Worm (Caenorhabditis elegans): ENCODE measurements around the gene col-40.
A peak's percentile ranks its signal among the peaks of the same experiment; 100 is the strongest.

The col-40 gene

ce11 chrII:1056844-1057243, 49.9 kb downstream of the col-40 start:
- TF ChIP-seq nhr-19 (GFP tag; conservative IDR thresholded peaks at IDR 0.05) (no peak), nhr-90 (tag; optimal IDR thresholded peaks at IDR 0.05; ENCODE audit: poor library complexity) (peak; percentile 3), irx-1 (tag; optimal IDR thresholded peaks at IDR 0.05) (no peak), nhr-85 (tag) (no peak), xbp-1 (tag; optimal IDR thresholded peaks at IDR 0.05) (no peak), unc-86 (tag; optimal IDR thresholded peaks at IDR 0.05) (no peak), fkh-4 (tag; optimal IDR thresholded peaks at IDR 0.05; ENCODE audit: borderline replicate concordance) (no peak), nhr-28 (tag; optimal IDR thresholded peaks at IDR 0.05) (no peak), aha-1 (tag; optimal IDR thresholded peaks at IDR 0.05) (no peak), nhr-84 (tag; optimal IDR thresholded peaks at IDR 0.05) (no peak), C04F5.9 (tag; optimal IDR thresholded peaks at IDR 0.05) (no peak), ets-5 (GFP tag; IDR thresholded peaks at IDR 0.05) (no peak), lin-15B (tag; optimal IDR thresholded peaks at IDR 0.05) (no peak), pax-3 (tag; optimal IDR thresholded peaks at IDR 0.05) (no peak), unc-30 (tag; optimal IDR thresholded peaks at IDR 0.05) (no peak), nhr-71 (tag; optimal IDR thresholded peaks at IDR 0.05) (peak; percentile 51), lsy-2 (tag; optimal IDR thresholded peaks at IDR 0.05) (no peak), nhr-76 (tag; optimal IDR thresholded peaks at IDR 0.05) (no peak), dpl-1 (GFP tag; optimal IDR thresholded peaks at IDR 0.05) (no peak), nhr-11 (tag; optimal IDR thresholded peaks at IDR 0.05) (no peak), tlp-1 (tag; optimal IDR thresholded peaks at IDR 0.05) (no peak), pag-3 (tag; optimal IDR thresholded peaks at IDR 0.05; ENCODE audit: borderline replicate concordance, insufficient read depth) (no peak), lin-35 (GFP tag; optimal IDR thresholded peaks at IDR 0.05) (no peak), unc-98 (GFP tag; IDR thresholded peaks at IDR 0.05) (no peak), elt-3 (tag; optimal IDR thresholded peaks at IDR 0.05) (peak in 5 of 6 experiments; percentile 9 to 71 (median 41)), unc-62 (GFP tag; optimal IDR thresholded peaks at IDR 0.05) (no peak), lir-3 (tag; optimal IDR thresholded peaks at IDR 0.05; ENCODE audit: poor library complexity) (no peak), lin-14 (GFP tag; optimal IDR thresholded peaks at IDR 0.05) (peak; percentile 46), mab-9 (GFP tag; IDR thresholded peaks at IDR 0.05) (no peak), elt-2 (tag; optimal IDR thresholded peaks at IDR 0.05) (peak; percentile 99), ceh-88 (GFP tag; IDR thresholded peaks at IDR 0.05) (no peak), nhr-20 (tag; optimal IDR thresholded peaks at IDR 0.05) (peak; percentile 45), F16B12.6 (tag; optimal IDR thresholded peaks at IDR 0.05) (no peak), fos-1 (tag; optimal IDR thresholded peaks at IDR 0.05) (no peak), hlh-4 (tag; optimal IDR thresholded peaks at IDR 0.05) (no peak), zag-1 (tag; optimal IDR thresholded peaks at IDR 0.05) (no peak), ztf-11 (tag; optimal IDR thresholded peaks at IDR 0.05) (no peak), ceh-90 (tag; optimal IDR thresholded peaks at IDR 0.05) (no peak), pqm-1 (tag; optimal IDR thresholded peaks at IDR 0.05) (peak; percentile 2), rnt-1 (tag; optimal IDR thresholded peaks at IDR 0.05) (no peak), mep-1 (tag; optimal IDR thresholded peaks at IDR 0.05) (no peak)
